Fruit fly (Drosophila melanogaster) whole organism, embryonic: ENCODE results near the gene CG12020.
A peak's percentile ranks its signal among the peaks of the same experiment; 100 is the strongest.

Source experiments
- ATbp ChIP-seq: fragments of 200-800 bp; sonication (Bioruptor generic); optimal IDR thresholded peaks from 2 replicates; lab custom pipeline; 2017; ENCODE audit warnings: missing biosample characterization, mild to moderate bottlenecking, missing genetic modification characterization, missing genetic modification reagents
- Ada2b ChIP-seq: fragments of 200-800 bp; sonication (Bioruptor generic); IDR thresholded peaks from 2 replicates; pipeline ENCODE4 v1.3.6; 2022; ENCODE audit warnings: missing biosample characterization, missing genetic modification characterization
- Aef1 ChIP-seq: fragments of 200-800 bp; sonication (Bioruptor generic); IDR thresholded peaks from 3 replicates; pipeline ENCODE4 v1.3.6; 2022; ENCODE audit warnings: missing biosample characterization, missing genetic modification characterization
- Atf6 ChIP-seq: fragments of 200-800 bp; sonication (Bioruptor generic); IDR thresholded peaks from 2 replicates; pipeline ENCODE4 v1.3.6; 2022; ENCODE audit warnings: missing biosample characterization, missing genetic modification characterization
- BEAF-32 ChIP-seq: fragments of 200-800 bp; sonication (Bioruptor generic); optimal IDR thresholded peaks from 3 replicates; lab custom pipeline; 2017; ENCODE audit warnings: missing biosample characterization, missing genetic modification characterization, mild to moderate bottlenecking, moderate library complexity, missing genetic modification reagents
- Bgb ChIP-seq: fragments of 200-800 bp; sonication (Bioruptor generic); IDR thresholded peaks from 2 replicates; pipeline ENCODE4 v1.3.6; 2022; ENCODE audit warnings: missing biosample characterization, missing genetic modification characterization; ENCODE audit not compliant: partially characterized antibody
- CG12769 ChIP-seq: fragments of 200-800 bp; sonication (Bioruptor generic); optimal IDR thresholded peaks from 2 replicates; lab custom pipeline; 2019; ENCODE audit warnings: missing biosample characterization, mild to moderate bottlenecking, missing genetic modification characterization, moderate library complexity
- CG14014 ChIP-seq: fragments of 200-800 bp; sonication (Bioruptor generic); IDR thresholded peaks from 2 replicates; pipeline ENCODE4 v1.3.6; 2022; ENCODE audit warnings: missing biosample characterization, missing genetic modification characterization
- CG14710 ChIP-seq: fragments of 200-800 bp; sonication (Bioruptor generic); optimal IDR thresholded peaks from 3 replicates; lab custom pipeline; 2019; ENCODE audit warnings: missing biosample characterization, mild to moderate bottlenecking, missing genetic modification characterization, moderate library complexity
- CG17802 ChIP-seq: fragments of 200-800 bp; sonication (Bioruptor generic); optimal IDR thresholded peaks from 2 replicates; lab custom pipeline; 2018; ENCODE audit warnings: missing biosample characterization, mild to moderate bottlenecking, missing genetic modification characterization, moderate library complexity
- CG2202 ChIP-seq: fragments of 200-800 bp; sonication (Bioruptor generic); optimal IDR thresholded peaks from 2 replicates; lab custom pipeline; 2018; ENCODE audit warnings: missing biosample characterization, mild to moderate bottlenecking, missing genetic modification characterization
- CG30431 ChIP-seq: fragments of 200-800 bp; sonication (Bioruptor generic); optimal IDR thresholded peaks from 2 replicates; lab custom pipeline; 2017; ENCODE audit warnings: missing biosample characterization, missing genetic modification characterization
- CG4282 ChIP-seq: fragments of 200-800 bp; sonication (Bioruptor generic); optimal IDR thresholded peaks from 2 replicates; lab custom pipeline; 2016; ENCODE audit warnings: missing biosample characterization, missing genetic modification characterization
- CG4360 ChIP-seq: fragments of 200-800 bp; sonication (Bioruptor generic); IDR thresholded peaks from 2 replicates; pipeline ENCODE4 v1.3.6; 2022; ENCODE audit warnings: missing biosample characterization, missing genetic modification characterization
- CG43689 ChIP-seq: fragments of 200-800 bp; sonication (Bioruptor generic); IDR thresholded peaks from 2 replicates; pipeline ENCODE4 v1.3.6; 2022; ENCODE audit warnings: missing biosample characterization, missing genetic modification characterization
- CG5180 ChIP-seq: fragments of 200-800 bp; sonication (Bioruptor generic); optimal IDR thresholded peaks from 3 replicates; lab custom pipeline; 2017; ENCODE audit warnings: missing biosample characterization, missing genetic modification characterization, mild to moderate bottlenecking, moderate library complexity, missing genetic modification reagents
- CG6689 ChIP-seq: fragments of 200-800 bp; sonication (Bioruptor generic); IDR thresholded peaks from 2 replicates; pipeline ENCODE4 v1.3.6; 2022; ENCODE audit warnings: missing biosample characterization, missing genetic modification characterization
- CG8290 ChIP-seq, 3 experiments: fragments of 200-800 bp; sonication (Bioruptor generic); optimal IDR thresholded peaks; 2 replicates each; lab custom pipeline; 2016 to 2019; ENCODE audit warnings: missing biosample characterization in 3 of 3, missing genetic modification characterization in 3 of 3, mild to moderate bottlenecking in 2 of 3, moderate library complexity in 1 of 3
- CG8388 ChIP-seq: fragments of 200-800 bp; sonication (Bioruptor generic); optimal IDR thresholded peaks from 2 replicates; lab custom pipeline; 2019; ENCODE audit warnings: missing biosample characterization, mild to moderate bottlenecking, missing genetic modification characterization, moderate library complexity
- CG9727 ChIP-seq: fragments of 200-800 bp; sonication (Bioruptor generic); optimal IDR thresholded peaks from 3 replicates; lab custom pipeline; 2017; ENCODE audit warnings: missing biosample characterization, mild to moderate bottlenecking, missing genetic modification characterization
- CG9932 ChIP-seq: fragments of 200-800 bp; sonication (Bioruptor generic); IDR thresholded peaks from 2 replicates; pipeline ENCODE4 v1.3.6; 2022; ENCODE audit warnings: missing biosample characterization, missing genetic modification characterization
- D19A ChIP-seq: fragments of 200-800 bp; optimal IDR thresholded peaks from 3 replicates; lab custom pipeline; 2019; ENCODE audit warnings: missing biosample characterization, mild to moderate bottlenecking, missing genetic modification characterization, moderate library complexity
- Dip3 ChIP-seq: fragments of 200-800 bp; sonication (Bioruptor generic); optimal IDR thresholded peaks from 3 replicates; lab custom pipeline; 2016; ENCODE audit warnings: missing biosample characterization, missing genetic modification characterization
- E2f1 ChIP-seq: fragments of 200-800 bp; sonication (Bioruptor generic); IDR thresholded peaks from 2 replicates; pipeline ENCODE4 v1.3.6; 2022; ENCODE audit warnings: missing biosample characterization, missing genetic modification characterization
- ERR ChIP-seq: fragments of 200-800 bp; sonication (Bioruptor generic); optimal IDR thresholded peaks from 2 replicates; lab custom pipeline; 2016; ENCODE audit warnings: missing biosample characterization, missing genetic modification characterization
- Fer2 ChIP-seq: fragments of 200-800 bp; sonication (Bioruptor generic); optimal IDR thresholded peaks from 2 replicates; lab custom pipeline; 2018; ENCODE audit warnings: missing biosample characterization, mild to moderate bottlenecking, missing genetic modification characterization, moderate library complexity
- H15 ChIP-seq: fragments of 200-800 bp; sonication (Bioruptor generic); IDR thresholded peaks from 3 replicates; pipeline ENCODE4 v1.3.6; 2022; ENCODE audit warnings: missing biosample characterization, missing genetic modification characterization
- H2.0 ChIP-seq: fragments of 200-800 bp; sonication (Bioruptor generic); IDR thresholded peaks from 2 replicates; pipeline ENCODE4 v1.3.6; 2022; ENCODE audit warnings: missing biosample characterization, missing genetic modification characterization
- HLH54F ChIP-seq: fragments of 200-800 bp; sonication (Bioruptor generic); optimal IDR thresholded peaks from 3 replicates; lab custom pipeline; 2016; ENCODE audit warnings: missing biosample characterization, missing genetic modification characterization
- Med ChIP-seq: fragments of 200-800 bp; sonication (Bioruptor generic); peaks from one replicate; lab custom pipeline; 2016; ENCODE audit warnings: missing biosample characterization, missing genetic modification characterization, mild to moderate bottlenecking, inconsistent platforms, moderate library complexity
- NK7.1 ChIP-seq: fragments of 200-800 bp; sonication (Bioruptor generic); optimal IDR thresholded peaks from 3 replicates; lab custom pipeline; 2016; ENCODE audit warnings: missing biosample characterization, missing genetic modification characterization
- Nf-YC ChIP-seq: fragments of 200-800 bp; optimal IDR thresholded peaks from 3 replicates; lab custom pipeline; 2019; ENCODE audit warnings: missing biosample characterization, mild to moderate bottlenecking, missing genetic modification characterization, moderate library complexity
- ato ChIP-seq: fragments of 200-800 bp; sonication (Bioruptor generic); IDR thresholded peaks from 2 replicates; pipeline ENCODE4 v1.3.6; 2022; ENCODE audit warnings: missing biosample characterization, missing genetic modification characterization; ENCODE audit not compliant: partially characterized antibody
- bowl ChIP-seq: fragments of 200-800 bp; sonication (Bioruptor generic); IDR thresholded peaks from 2 replicates; pipeline ENCODE4 v1.3.6; 2022; ENCODE audit warnings: missing biosample characterization, missing genetic modification characterization
- corto ChIP-seq: fragments of 200-800 bp; sonication (Bioruptor generic); optimal IDR thresholded peaks from 2 replicates; lab custom pipeline; 2016; ENCODE audit warnings: missing biosample characterization, mild to moderate bottlenecking, missing genetic modification characterization, moderate library complexity
- croc ChIP-seq: fragments of 200-800 bp; sonication (Bioruptor generic); conservative IDR thresholded peaks from 3 replicates; pipeline ENCODE4 v1.3.6; 2022; ENCODE audit warnings: missing biosample characterization, missing genetic modification characterization
- dimm ChIP-seq: fragments of 200-800 bp; sonication (Bioruptor generic); IDR thresholded peaks from 2 replicates; pipeline ENCODE4 v1.3.6; 2022; ENCODE audit warnings: missing biosample characterization, missing genetic modification characterization
- dmrt11E ChIP-seq: fragments of 200-800 bp; sonication (Bioruptor generic); optimal IDR thresholded peaks from 3 replicates; lab custom pipeline; 2018; ENCODE audit warnings: missing biosample characterization, mild to moderate bottlenecking, missing genetic modification characterization, moderate library complexity
- en ChIP-seq: fragments of 200-800 bp; sonication (Bioruptor generic); optimal IDR thresholded peaks from 2 replicates; lab custom pipeline; 2016; ENCODE audit warnings: missing biosample characterization, missing genetic modification characterization
- eve ChIP-seq, 2 experiments: fragments of >200 bp; optimal IDR thresholded peaks; 2 replicates each; lab custom pipeline; 2017; ENCODE audit warnings: missing biosample characterization in 2 of 2, missing genetic modification characterization in 2 of 2
- insv ChIP-seq, 2 experiments: fragments of 200-800 bp; sonication (Bioruptor generic); optimal IDR thresholded peaks; 3 replicates each; lab custom pipeline; 2016 to 2018; ENCODE audit warnings: missing biosample characterization in 2 of 2, missing genetic modification characterization in 2 of 2
- mam ChIP-seq: fragments of 200-800 bp; sonication (Bioruptor generic); optimal IDR thresholded peaks from 3 replicates; lab custom pipeline; 2016; ENCODE audit warnings: missing biosample characterization, missing genetic modification characterization
- mld ChIP-seq: fragments of 200-800 bp; sonication (Bioruptor generic); IDR thresholded peaks from 3 replicates; pipeline ENCODE4 v1.3.6; 2022; ENCODE audit warnings: missing biosample characterization, missing genetic modification characterization; ENCODE audit not compliant: partially characterized antibody
- pb ChIP-seq: fragments of 200-800 bp; sonication (Bioruptor generic); optimal IDR thresholded peaks from 3 replicates; lab custom pipeline; 2016; ENCODE audit warnings: missing biosample characterization, missing genetic modification characterization
- prd ChIP-seq, 3 experiments: fragments of >200 bp in 2 of 3; fragments of 200-800 bp in 1 of 3; sonication (Bioruptor generic) in 1 of 3; optimal IDR thresholded peaks in 2 of 3; IDR thresholded peaks in 1 of 3; 2 replicates in 2 of 3; 3 replicates in 1 of 3; pipeline versions ENCODE4 v1.3.6 to Lab custom; 2017 to 2022; ENCODE audit warnings: missing biosample characterization in 1 of 3, missing genetic modification characterization in 1 of 3
- sob ChIP-seq: fragments of 200-800 bp; sonication (Bioruptor generic); IDR thresholded peaks from 2 replicates; pipeline ENCODE4 v1.3.6; 2022; ENCODE audit warnings: missing biosample characterization, missing genetic modification characterization
- stc ChIP-seq: fragments of 200-800 bp; sonication (Bioruptor generic); IDR thresholded peaks from 2 replicates; pipeline ENCODE4 v1.3.6; 2022; ENCODE audit warnings: missing biosample characterization, missing genetic modification characterization
- tgo ChIP-seq: fragments of 200-800 bp; sonication (Bioruptor generic); IDR thresholded peaks from 3 replicates; pipeline ENCODE4 v1.3.6; 2022; ENCODE audit warnings: missing biosample characterization, missing genetic modification characterization
- tio ChIP-seq: fragments of 200-800 bp; sonication (Bioruptor generic); optimal IDR thresholded peaks from 2 replicates; lab custom pipeline; 2017; ENCODE audit warnings: missing biosample characterization, missing genetic modification characterization, inconsistent platforms
- tna ChIP-seq: fragments of 200-800 bp; sonication (Bioruptor generic); IDR thresholded peaks from 2 replicates; pipeline ENCODE4 v1.3.6; 2022; ENCODE audit warnings: missing biosample characterization, missing genetic modification characterization; ENCODE audit not compliant: partially characterized antibody

CG12020 gene

DNA sequence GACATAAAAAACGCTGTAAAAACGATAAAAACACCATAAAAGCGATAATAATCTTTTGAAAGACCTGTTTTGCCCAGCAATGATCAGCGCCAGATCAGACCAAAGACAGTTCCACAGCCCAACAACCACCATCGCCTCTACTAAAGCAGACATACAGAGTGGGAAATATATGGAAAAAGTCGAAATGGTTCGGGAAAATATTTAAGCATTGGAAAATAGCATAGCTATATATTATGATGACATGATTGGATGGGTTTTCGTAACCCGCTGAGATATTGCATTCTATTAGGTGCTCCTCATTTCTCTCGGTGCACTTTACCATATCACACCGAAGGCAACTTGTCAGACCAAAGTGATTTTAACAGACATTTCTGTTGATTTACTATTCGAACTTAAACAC is 11.5 kb downstream of the CG12020 start (continued):
- TF ChIP-seq croc (peak; percentile 71; the same call in 2 of the 3 replicates), dmrt11E (peak; percentile 72), H2.0 (GFP tag; lab: Robert Waterston, UW) (peak; percentile 92), Nf-YC (tag; lab: Kevin White, UChicago) (peak; percentile 59), D19A (tag; lab: Kevin White, UChicago) (no peak), Ada2b (GFP tag; lab: Robert Waterston, UW) (peak; percentile 94), CG4282 (GFP tag; lab: Kevin White, UChicago) (peak; percentile 81), CG9932 (GFP tag; lab: Robert Waterston, UW) (peak; percentile 91), BEAF-32 (no peak), Aef1 (GFP tag; lab: Robert Waterston, UW) (peak; percentile 92), bowl (peak; percentile 78), Med (GFP tag; lab: Kevin White, UChicago) (peak; percentile 99), CG30431 (peak; percentile 79), H15 (GFP tag; lab: Robert Waterston, UW) (peak; percentile 85), prd (optimal IDR thresholded peaks at IDR 0.05; lab: Kevin White, UChicago) (no peak), prd (GFP tag; IDR thresholded peaks at IDR 0.05; lab: Robert Waterston, UW) (peak; percentile 93), tgo (GFP tag; lab: Robert Waterston, UW) (peak; percentile 95), CG8290 (GFP tag; optimal IDR thresholded peaks at IDR 0.05; lab: Kevin White, UChicago) (peak; percentile 72), CG8290 (tag; optimal IDR thresholded peaks at IDR 0.05; lab: Kevin White, UChicago) (peak in 1 of 2 experiments; percentile 98), Atf6 (peak; percentile 95), tna (no peak), pb (GFP tag; lab: Kevin White, UChicago) (peak; percentile 85), dimm (peak; percentile 80), CG8388 (GFP tag; lab: Kevin White, UChicago) (peak; percentile 83), CG5180 (peak; percentile 76), CG43689 (GFP tag; lab: Robert Waterston, UW) (peak; percentile 75), CG17802 (tag; lab: Kevin White, UChicago) (peak; percentile 63), sob (GFP tag; lab: Robert Waterston, UW) (peak; percentile 94), ERR (GFP tag; lab: Kevin White, UChicago) (peak; percentile 81), CG6689 (GFP tag; lab: Robert Waterston, UW) (peak; percentile 90), en (GFP tag; lab: Kevin White, UChicago) (peak; percentile 89), tio (GFP tag; lab: Kevin White, UChicago) (no peak), mld (GFP tag; lab: Robert Waterston, UW) (no peak), Bgb (GFP tag; lab: Robert Waterston, UW) (no peak), CG12769 (tag; lab: Kevin White, UChicago) (peak; percentile 98), mam (GFP tag; lab: Kevin White, UChicago) (peak; percentile 87), NK7.1 (GFP tag; lab: Kevin White, UChicago) (peak; percentile 66), ato (GFP tag; lab: Robert Waterston, UW) (no peak), CG2202 (tag; lab: Kevin White, UChicago) (peak; percentile 24), insv (GFP tag; optimal IDR thresholded peaks at IDR 0.05; lab: Kevin White, UChicago) (no peak), Fer2 (peak; percentile 63), CG4360 (GFP tag; lab: Robert Waterston, UW) (peak; percentile 66), CG9727 (peak; percentile 82), E2f1 (peak; percentile 91), HLH54F (GFP tag; lab: Kevin White, UChicago) (peak; percentile 88), CG14014 (GFP tag; lab: Robert Waterston, UW) (peak; percentile 95), eve (GFP tag; optimal IDR thresholded peaks at IDR 0.05; lab: Kevin White, UChicago) (no peak), ATbp (GFP tag; lab: Kevin White, UChicago) (peak; percentile 83), Dip3 (GFP tag; lab: Kevin White, UChicago) (peak; percentile 79), corto (GFP tag; lab: Kevin White, UChicago) (no peak), CG14710 (tag; lab: Kevin White, UChicago) (peak; percentile 61), stc (GFP tag; lab: Robert Waterston, UW) (peak; percentile 87)
